Worm (Caenorhabditis elegans) whole organism, L1 larva: Measurements from ENCODE around the gene Y57A10C.9.
"Not testable (repeated sequence)": the region's sequence is repeated elsewhere in the genome, so short reads cannot be mapped to it uniquely, and the experiment has no call there.

ENCODE experiments used
- C34B4.2 ChIP-seq: sonication (generic microtip); optimal IDR thresholded peaks from 2 replicates; lab custom pipeline; 2017; ENCODE audit warnings: mild to moderate bottlenecking, missing genetic modification characterization, missing compliant biosample characterization
- Y116A8C.19 ChIP-seq: sonication (generic microtip); optimal IDR thresholded peaks from 2 replicates; lab custom pipeline; 2016; ENCODE audit warnings: missing compliant biosample characterization, missing genetic modification characterization, borderline replicate concordance
- blmp-1 ChIP-seq: fragments of 150-350 bp; optimal IDR thresholded peaks from 2 replicates; lab custom pipeline; 2014; ENCODE audit warnings: missing biosample characterization, missing genetic modification characterization
- ceh-82 ChIP-seq, 3 experiments: fragments of 150-350 bp in 1 of 3; sonication (generic microtip) in 2 of 3; optimal IDR thresholded peaks; 2 replicates each; lab custom pipeline; 2014 to 2017; ENCODE audit warnings: missing biosample characterization in 3 of 3, missing genetic modification characterization in 3 of 3
- lin-13 ChIP-seq: fragments of 150-350 bp; optimal IDR thresholded peaks from 2 replicates; lab custom pipeline; 2014; ENCODE audit warnings: missing biosample characterization, missing genetic modification reagents, missing genetic modification characterization
- lsy-2 ChIP-seq, 2 experiments: fragments of 150-350 bp; optimal IDR thresholded peaks; 2 replicates each; lab custom pipeline; 2014; ENCODE audit warnings: missing biosample characterization in 2 of 2, missing genetic modification characterization in 2 of 2
- mab-9 ChIP-seq: fragments of 200-800 bp; sonication (Bioruptor generic); IDR thresholded peaks from 2 replicates; pipeline ENCODE4 v1.3.6; 2022; ENCODE audit warnings: missing genetic modification reagents, missing genetic modification characterization, missing compliant biosample characterization
- nhr-11 ChIP-seq: fragments of 150-350 bp; optimal IDR thresholded peaks from 2 replicates; lab custom pipeline; 2014; ENCODE audit warnings: missing biosample characterization, missing genetic modification characterization
- nhr-12 ChIP-seq: sonication (generic microtip); optimal IDR thresholded peaks from 2 replicates; lab custom pipeline; 2017; ENCODE audit warnings: missing biosample characterization, missing genetic modification characterization
- pqm-1 ChIP-seq: sonication (generic microtip); optimal IDR thresholded peaks from 3 replicates; lab custom pipeline; 2017; ENCODE audit warnings: missing biosample characterization, missing genetic modification characterization
- skn-1 ChIP-seq: fragments of 150-350 bp; optimal IDR thresholded peaks from 2 replicates; lab custom pipeline; 2014; ENCODE audit warnings: missing biosample characterization, missing genetic modification characterization
- tbx-2 ChIP-seq: sonication (generic microtip); optimal IDR thresholded peaks from 2 replicates; lab custom pipeline; 2016; ENCODE audit warnings: missing genetic modification characterization, missing compliant biosample characterization
- unc-62 ChIP-seq: fragments of 150-350 bp; optimal IDR thresholded peaks from 2 replicates; lab custom pipeline; 2014; ENCODE audit warnings: missing biosample characterization, missing genetic modification reagents, missing genetic modification characterization

- TF ChIP-seq pqm-1 (tag; lab: Kevin White, UChicago); mab-9 (GFP tag; lab: Robert Waterston, UW); C34B4.2; unc-62; nhr-12 (tag; lab: Kevin White, UChicago); nhr-11; tbx-2 (tag; lab: Kevin White, UChicago); lin-13; Y116A8C.19 (tag; lab: Kevin White, UChicago); ceh-82 (tag; optimal IDR thresholded peaks at IDR 0.05; lab: Kevin White, UChicago); skn-1 (tag; lab: Kevin White, UChicago); lsy-2 (tag; optimal IDR thresholded peaks at IDR 0.05; lab: Kevin White, UChicago); blmp-1 (tag; lab: Kevin White, UChicago): not testable (repeated sequence)
Observed at ce11 chrII:12441164-12441563, 2.8 kb upstream of the Y57A10C.9 start, which contains the start of gene Y57A10C.10.
